Worm (Caenorhabditis elegans) whole organism, midembryonic: ENCODE data around the gene ZK546.4.
"Not testable (repeated sequence)": the region's sequence is repeated elsewhere in the genome, so short reads cannot be mapped to it uniquely, and the experiment has no call there.

ENCODE experiments used
- T22C8.4 ChIP-seq: fragments of 200-800 bp; sonication (Bioruptor generic); IDR thresholded peaks from 2 replicates; pipeline ENCODE4 v1.3.6; 2022; ENCODE audit warnings: missing genetic modification characterization, missing compliant biosample characterization
- cog-1 ChIP-seq: sonication (generic microtip); optimal IDR thresholded peaks from 2 replicates; lab custom pipeline; 2016; ENCODE audit warnings: missing genetic modification characterization, missing compliant biosample characterization
- flt-1 ChIP-seq: fragments of 200-800 bp; sonication (Bioruptor generic); IDR thresholded peaks from 2 replicates; pipeline ENCODE4 v1.3.6; 2022; ENCODE audit warnings: missing genetic modification characterization, missing compliant biosample characterization
- klf-2 ChIP-seq: fragments of 200-800 bp; sonication (Bioruptor generic); conservative IDR thresholded peaks from 2 replicates; pipeline ENCODE4 v1.3.6; 2022; ENCODE audit warnings: missing genetic modification reagents, missing genetic modification characterization, missing compliant biosample characterization
- med-1 ChIP-seq: sonication (generic microtip); optimal IDR thresholded peaks from 2 replicates; lab custom pipeline; 2017; ENCODE audit warnings: missing genetic modification characterization, mild to moderate bottlenecking, missing compliant biosample characterization, antibody characterized with exemption, missing genetic modification reagents; ENCODE audit not compliant: insufficient read depth
- ref-1 ChIP-seq: fragments of 200-800 bp; sonication (Bioruptor generic); conservative IDR thresholded peaks from 2 replicates; pipeline ENCODE4 v1.3.6; 2022; ENCODE audit warnings: missing genetic modification reagents, missing genetic modification characterization, missing compliant biosample characterization
- tab-1 ChIP-seq: fragments of 200-800 bp; sonication (Bioruptor generic); IDR thresholded peaks from 2 replicates; pipeline ENCODE4 v1.3.6; 2022; ENCODE audit warnings: missing genetic modification characterization, missing compliant biosample characterization
- ztf-23 ChIP-seq: fragments of 200-800 bp; sonication (Bioruptor generic); IDR thresholded peaks from 2 replicates; pipeline ENCODE4 v1.3.6; 2022; ENCODE audit warnings: missing genetic modification reagents, missing genetic modification characterization, missing compliant biosample characterization
- ztf-29 ChIP-seq: fragments of 200-800 bp; sonication (Bioruptor generic); IDR thresholded peaks from 2 replicates; pipeline ENCODE4 v1.3.6; 2022; ENCODE audit warnings: missing genetic modification reagents, missing genetic modification characterization, missing compliant biosample characterization

ZK546.4 gene

ce11 chrII:4905331-4905730 lies 32.5 kb upstream of the ZK546.4 start:
- TF ChIP-seq cog-1 (tag; lab: Kevin White, UChicago): no peak
- TF ChIP-seq ztf-23 (GFP tag; lab: Robert Waterston, UW): no peak
- no peak for TF ChIP-seq flt-1 (GFP tag; lab: Robert Waterston, UW)
- no peak for TF ChIP-seq ref-1 (GFP tag; lab: Robert Waterston, UW)
- TF ChIP-seq ztf-29 (GFP tag; lab: Robert Waterston, UW): no peak
- TF ChIP-seq klf-2: no peak
- no peak for TF ChIP-seq T22C8.4 (GFP tag; lab: Robert Waterston, UW)
- no peak for TF ChIP-seq tab-1 (GFP tag; lab: Robert Waterston, UW)
- no peak for TF ChIP-seq med-1

- TF ChIP-seq ztf-29 (GFP tag; lab: Robert Waterston, UW) (no peak), ref-1 (GFP tag; lab: Robert Waterston, UW) (no peak), tab-1 (GFP tag; lab: Robert Waterston, UW) (no peak), med-1 (no peak), klf-2 (no peak)
These were observed 32.0 kb upstream of the ZK546.4 start for ce11 chrII:4905883-4906282.

- no peak for TF ChIP-seq T22C8.4 (GFP tag; lab: Robert Waterston, UW)
- TF ChIP-seq ztf-29 (GFP tag; lab: Robert Waterston, UW): no peak
- TF ChIP-seq ztf-23 (GFP tag; lab: Robert Waterston, UW): no peak
- TF ChIP-seq flt-1 (GFP tag; lab: Robert Waterston, UW): no peak
- TF ChIP-seq med-1: no peak
- TF ChIP-seq klf-2: no peak
- TF ChIP-seq ref-1 (GFP tag; lab: Robert Waterston, UW): no peak
- no peak for TF ChIP-seq tab-1 (GFP tag; lab: Robert Waterston, UW)
- TF ChIP-seq cog-1 (tag; lab: Kevin White, UChicago): no peak
These were observed 29.7 kb upstream of the ZK546.4 start for ce11 chrII:4908160-4908559.

- no peak for TF ChIP-seq med-1
These were observed 23.6 kb upstream of the ZK546.4 start, which contains the start of gene R05F9.11 for ce11 chrII:4914214-4914613. Gene R05F9.11 (minus strand): TSS chrII:4914218.

ce11 chrII:4915572-4915971 lies 22.3 kb upstream of the ZK546.4 start:
- TF ChIP-seq cog-1 (tag; lab: Kevin White, UChicago) (no peak), flt-1 (GFP tag; lab: Robert Waterston, UW) (no peak), ref-1 (GFP tag; lab: Robert Waterston, UW) (no peak)

ce11 chrII:4916462-4916861 lies 21.4 kb upstream of the ZK546.4 start, which contains the start of gene msp-31:
Gene msp-31 (minus strand): TSS chrII:4916562.
- TF ChIP-seq ref-1, tab-1, ztf-23 (GFP tag; lab: Robert Waterston, UW): not testable (repeated sequence)

- TF ChIP-seq ztf-29 (GFP tag; lab: Robert Waterston, UW): no peak
- TF ChIP-seq flt-1 (GFP tag; lab: Robert Waterston, UW): no peak
- no peak for TF ChIP-seq tab-1 (GFP tag; lab: Robert Waterston, UW)
- TF ChIP-seq cog-1 (tag; lab: Kevin White, UChicago): no peak
- TF ChIP-seq ref-1 (GFP tag; lab: Robert Waterston, UW): no peak
- no peak for TF ChIP-seq ztf-23 (GFP tag; lab: Robert Waterston, UW)
- no peak for TF ChIP-seq med-1
- TF ChIP-seq T22C8.4 (GFP tag; lab: Robert Waterston, UW): no peak
- TF ChIP-seq klf-2: no peak
These were observed 19.3 kb upstream of the ZK546.4 start for ce11 chrII:4918501-4919021.

ce11 chrII:4920608-4921007 lies 17.2 kb upstream of the ZK546.4 start:
- TF ChIP-seq cog-1 (tag; lab: Kevin White, UChicago) (no peak), ztf-29 (GFP tag; lab: Robert Waterston, UW) (no peak), med-1 (no peak), T22C8.4 (GFP tag; lab: Robert Waterston, UW) (no peak)

- no peak for TF ChIP-seq T22C8.4 (GFP tag; lab: Robert Waterston, UW)
- no peak for TF ChIP-seq med-1
- TF ChIP-seq cog-1 (tag; lab: Kevin White, UChicago): no peak
- no peak for TF ChIP-seq flt-1 (GFP tag; lab: Robert Waterston, UW)
- TF ChIP-seq ref-1 (GFP tag; lab: Robert Waterston, UW): no peak
- no peak for TF ChIP-seq ztf-23 (GFP tag; lab: Robert Waterston, UW)
- no peak for TF ChIP-seq tab-1 (GFP tag; lab: Robert Waterston, UW)
- no peak for TF ChIP-seq klf-2
- no peak for TF ChIP-seq ztf-29 (GFP tag; lab: Robert Waterston, UW)
These were observed 13.1 kb upstream of the ZK546.4 start for ce11 chrII:4924729-4925128.

ce11 chrII:4925198-4925764 lies 12.6 kb upstream of the ZK546.4 start, which contains the start of gene aagr-2:
Gene aagr-2 (minus strand): TSS chrII:4925248.
- TF ChIP-seq ztf-29 (GFP tag; lab: Robert Waterston, UW) (no peak), med-1 (no peak), ztf-23 (GFP tag; lab: Robert Waterston, UW) (no peak), tab-1 (GFP tag; lab: Robert Waterston, UW) (no peak), T22C8.4 (GFP tag; lab: Robert Waterston, UW) (no peak), klf-2 (no peak), flt-1 (GFP tag; lab: Robert Waterston, UW) (no peak), ref-1 (GFP tag; lab: Robert Waterston, UW) (no peak), cog-1 (tag; lab: Kevin White, UChicago) (no peak)
